Worm (Caenorhabditis elegans) whole organism, L4/young adult: ENCODE measurements around the gene gcy-18.

ENCODE experiments used
- W03F9.2 ChIP-seq: fragments of 150-350 bp; optimal IDR thresholded peaks from 2 replicates; lab custom pipeline; 2014; ENCODE audit warnings: missing biosample characterization, missing genetic modification characterization
- dao-5 ChIP-seq: sonication (generic microtip); optimal IDR thresholded peaks from 2 replicates; lab custom pipeline; 2016; ENCODE audit warnings: missing genotype, missing genetic modification characterization, moderate library complexity, missing compliant biosample characterization
- him-1 ChIP-seq: sonication (generic microtip); optimal IDR thresholded peaks from 2 replicates; lab custom pipeline; 2016; ENCODE audit warnings: missing genotype, missing genetic modification reagents, missing genetic modification characterization, missing compliant biosample characterization

- no peak for TF ChIP-seq W03F9.2 (tag; lab: Kevin White, UChicago)
- no peak for TF ChIP-seq him-1 (tag; lab: Kevin White, UChicago)
- no peak for TF ChIP-seq dao-5 (tag; lab: Kevin White, UChicago)
These were observed 29.0 kb upstream of the gcy-18 start for ce11 chrIV:12830829-12831392.
